Fruit fly (Drosophila melanogaster) whole organism, pupa: ENCODE data around the gene CG12592.

Experiments used
- CG10348 ChIP-seq: fragments of 200-800 bp; sonication (Bioruptor generic); IDR thresholded peaks from 2 replicates; pipeline ENCODE4 v1.3.6; 2022; ENCODE audit warnings: missing biosample characterization, missing genetic modification characterization
- CG12605 ChIP-seq: fragments of 200-800 bp; sonication (Bioruptor generic); IDR thresholded peaks from 2 replicates; pipeline ENCODE4 v1.3.6; 2022; ENCODE audit warnings: missing biosample characterization, missing genetic modification characterization
- CG13204 ChIP-seq: fragments of 200-800 bp; sonication (Bioruptor generic); optimal IDR thresholded peaks from 2 replicates; lab custom pipeline; 2018; ENCODE audit warnings: missing biosample characterization, mild to moderate bottlenecking, missing genetic modification characterization, moderate library complexity
- CG14655 ChIP-seq: fragments of 200-800 bp; sonication (Bioruptor generic); optimal IDR thresholded peaks from 3 replicates; lab custom pipeline; 2017; ENCODE audit warnings: mild to moderate bottlenecking, missing biosample characterization, missing genetic modification reagents, missing genetic modification characterization
- CG15710 ChIP-seq: fragments of 200-800 bp; sonication (Bioruptor generic); optimal IDR thresholded peaks from 2 replicates; lab custom pipeline; 2018; ENCODE audit warnings: missing biosample characterization, mild to moderate bottlenecking, missing genetic modification characterization, moderate library complexity
- CG17806 ChIP-seq: fragments of 200-800 bp; sonication (Bioruptor generic); optimal IDR thresholded peaks from 2 replicates; lab custom pipeline; 2018; ENCODE audit warnings: missing biosample characterization, mild to moderate bottlenecking, missing genetic modification characterization, moderate library complexity
- CG32121 ChIP-seq: fragments of 200-800 bp; sonication (Bioruptor generic); IDR thresholded peaks from 2 replicates; pipeline ENCODE4 v1.3.6; 2022; ENCODE audit warnings: missing biosample characterization, missing genetic modification characterization
- CG34367 ChIP-seq: fragments of 200-800 bp; sonication (Bioruptor generic); optimal IDR thresholded peaks from 2 replicates; lab custom pipeline; 2018; ENCODE audit warnings: missing biosample characterization, mild to moderate bottlenecking, missing genetic modification characterization
- CG4496 ChIP-seq: fragments of 200-800 bp; sonication (Bioruptor generic); IDR thresholded peaks from 3 replicates; pipeline ENCODE4 v1.3.6; 2022; ENCODE audit warnings: missing biosample characterization, missing genetic modification characterization
- CG8159 ChIP-seq: fragments of 200-800 bp; sonication (Bioruptor generic); optimal IDR thresholded peaks from 3 replicates; lab custom pipeline; 2018; ENCODE audit warnings: missing biosample characterization, mild to moderate bottlenecking, missing genetic modification characterization, moderate library complexity
- CG8301 ChIP-seq: fragments of 200-800 bp; sonication (Bioruptor generic); optimal IDR thresholded peaks from 2 replicates; lab custom pipeline; 2018; ENCODE audit warnings: missing biosample characterization, mild to moderate bottlenecking, missing genetic modification characterization
- CG9948 ChIP-seq: fragments of 200-800 bp; sonication (Bioruptor generic); optimal IDR thresholded peaks from 2 replicates; lab custom pipeline; 2018; ENCODE audit warnings: missing biosample characterization, mild to moderate bottlenecking, missing genetic modification characterization, moderate library complexity
- D1 ChIP-seq: fragments of 200-800 bp; sonication (Bioruptor generic); optimal IDR thresholded peaks from 2 replicates; lab custom pipeline; 2018; ENCODE audit warnings: missing biosample characterization, mild to moderate bottlenecking, missing genetic modification characterization, moderate library complexity
- EcR ChIP-seq: fragments of 200-800 bp; sonication (Bioruptor generic); optimal IDR thresholded peaks from 3 replicates; lab custom pipeline; 2019; ENCODE audit warnings: missing biosample characterization, missing genetic modification characterization, mild to moderate bottlenecking, moderate library complexity, missing genetic modification reagents
- Ets98B ChIP-seq: fragments of 200-800 bp; sonication (Bioruptor generic); IDR thresholded peaks from 2 replicates; pipeline ENCODE4 v1.3.6; 2022; ENCODE audit warnings: missing biosample characterization, missing genetic modification characterization
- Pif1A ChIP-seq: fragments of 200-800 bp; sonication (Bioruptor generic); optimal IDR thresholded peaks from 3 replicates; lab custom pipeline; 2016; ENCODE audit warnings: missing biosample characterization, missing genetic modification characterization
- Pif1B ChIP-seq: fragments of 200-800 bp; sonication (Bioruptor generic); optimal IDR thresholded peaks from 3 replicates; lab custom pipeline; 2016; ENCODE audit warnings: missing biosample characterization, missing genetic modification characterization
- Snoo ChIP-seq: fragments of 200-800 bp; sonication (Bioruptor generic); optimal IDR thresholded peaks from 3 replicates; lab custom pipeline; 2017; ENCODE audit warnings: missing biosample characterization, mild to moderate bottlenecking, missing genetic modification characterization, inconsistent platforms
- fd96Ca ChIP-seq: fragments of 200-800 bp; sonication (Bioruptor generic); IDR thresholded peaks from 3 replicates; pipeline ENCODE4 v1.3.6; 2022; ENCODE audit warnings: missing biosample characterization, missing genetic modification characterization
- gl ChIP-seq: fragments of 200-800 bp; sonication (Bioruptor generic); optimal IDR thresholded peaks from 2 replicates; lab custom pipeline; 2018; ENCODE audit warnings: missing biosample characterization, mild to moderate bottlenecking, missing genetic modification characterization

CG12592 gene

DNA sequence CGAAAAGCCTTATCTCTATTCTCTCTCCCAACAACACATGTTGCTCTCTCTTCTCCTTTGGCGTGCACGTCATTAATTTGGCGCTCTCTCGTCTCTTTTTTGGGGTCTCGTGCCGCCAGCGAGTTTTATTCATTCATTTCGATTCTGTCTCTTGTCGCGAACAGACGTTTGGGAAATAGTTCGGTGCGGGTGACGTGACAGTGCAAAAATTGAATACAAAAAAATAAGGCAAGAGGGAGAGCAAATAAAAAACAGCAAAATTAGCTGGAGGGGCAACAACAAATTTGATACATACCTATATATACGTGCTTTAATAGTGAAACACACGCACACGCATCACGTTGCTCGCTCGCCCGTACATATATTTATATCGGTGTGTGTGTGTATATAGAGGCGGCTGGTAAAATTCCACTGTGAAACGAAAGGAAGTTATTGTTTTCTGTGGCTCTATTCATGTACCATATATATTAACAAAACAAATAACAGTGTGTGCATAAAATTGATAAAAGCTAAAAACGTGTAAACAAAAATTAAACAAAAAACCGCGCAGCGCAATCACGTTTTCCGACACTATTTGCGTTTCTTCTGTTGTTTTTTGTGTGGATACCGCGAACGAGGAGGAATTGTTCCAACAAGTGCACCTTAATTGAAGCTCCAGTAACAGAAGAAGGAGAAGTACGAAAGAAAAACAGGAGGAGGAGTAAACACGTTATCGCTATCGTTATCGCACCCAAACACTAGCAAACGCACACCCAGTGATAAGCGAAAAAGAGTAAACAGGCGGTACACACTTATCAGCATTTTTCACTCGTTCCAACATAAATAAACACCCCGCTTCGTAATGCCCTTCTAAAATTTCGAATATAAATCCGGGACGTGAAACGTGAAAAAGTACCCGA, 50.2 kb downstream of the CG12592 start, which contains the start of gene cwo:
Gene cwo (plus strand): TSS at position 131 of the 899 bp plus-strand sequence.
- TF ChIP-seq CG32121 (GFP tag; lab: Robert Waterston, UW) (no peak), Pif1B (no peak), CG15710 (tag; lab: Kevin White, UChicago) (no peak), gl (tag; lab: Kevin White, UChicago) (no peak), CG8159 (tag; lab: Kevin White, UChicago) (no peak), fd96Ca (no peak), Snoo (tag; lab: Kevin White, UChicago) (no peak), EcR (no peak), D1 (tag; lab: Kevin White, UChicago) (no peak), CG34367 (tag; lab: Kevin White, UChicago) (no peak), CG12605 (GFP tag; lab: Robert Waterston, UW) (no peak), CG10348 (GFP tag; lab: Robert Waterston, UW) (no peak), CG4496 (no peak), Pif1A (GFP tag; lab: Kevin White, UChicago) (no peak), CG9948 (tag; lab: Kevin White, UChicago) (no peak), CG8301 (no peak), CG17806 (tag; lab: Kevin White, UChicago) (no peak), Ets98B (GFP tag; lab: Robert Waterston, UW) (no peak), CG14655 (no peak), CG13204 (GFP tag; lab: Kevin White, UChicago) (no peak)

dm6 chr3R:10389027-10389465, 50.9 kb downstream of the CG12592 start:
- peak; percentile 45 for TF ChIP-seq CG13204 (GFP tag; lab: Kevin White, UChicago)
- TF ChIP-seq EcR: peak; percentile 19
- TF ChIP-seq CG8159 (tag; lab: Kevin White, UChicago): no peak
- TF ChIP-seq gl (tag; lab: Kevin White, UChicago): peak; percentile 5
- no peak for TF ChIP-seq Snoo (tag; lab: Kevin White, UChicago)
- TF ChIP-seq, all 21 proteins: peak for 3

dm6 chr3R:10389877-10390468, 51.8 kb downstream of the CG12592 start:
- TF ChIP-seq Snoo (tag; lab: Kevin White, UChicago) (no peak), CG8159 (tag; lab: Kevin White, UChicago) (no peak), D1 (tag; lab: Kevin White, UChicago) (no peak), CG32121 (GFP tag; lab: Robert Waterston, UW) (peak; percentile 50), EcR (peak; percentile 4), CG17806 (tag; lab: Kevin White, UChicago) (no peak)
- TF ChIP-seq, all 21 proteins: peak for 2
